Fruit fly (Drosophila melanogaster) whole organism, embryonic: ENCODE measurements around the gene dib.
A peak's percentile ranks its signal among the peaks of the same experiment; 100 is the strongest.

Source experiments
- Abd-B ChIP-seq: fragments of 200-800 bp; sonication (Bioruptor generic); optimal IDR thresholded peaks from 2 replicates; lab custom pipeline; 2018; ENCODE audit warnings: missing biosample characterization, mild to moderate bottlenecking, missing genetic modification characterization, moderate library complexity
- Bdp1 ChIP-seq: fragments of 200-800 bp; sonication (Bioruptor generic); optimal IDR thresholded peaks from 3 replicates; lab custom pipeline; 2016; ENCODE audit warnings: missing biosample characterization, missing genetic modification characterization
- Bgb ChIP-seq: fragments of 200-800 bp; sonication (Bioruptor generic); IDR thresholded peaks from 2 replicates; pipeline ENCODE4 v1.3.6; 2022; ENCODE audit warnings: missing biosample characterization, missing genetic modification characterization; ENCODE audit not compliant: partially characterized antibody
- BtbVII ChIP-seq: fragments of 200-800 bp; sonication (Bioruptor generic); optimal IDR thresholded peaks from 3 replicates; lab custom pipeline; 2017; ENCODE audit warnings: missing biosample characterization, mild to moderate bottlenecking, missing genetic modification characterization
- CG11398 ChIP-seq: fragments of 200-800 bp; sonication (Bioruptor generic); optimal IDR thresholded peaks from 2 replicates; lab custom pipeline; 2016; ENCODE audit warnings: missing biosample characterization, missing genetic modification characterization
- CG11723 ChIP-seq: fragments of 200-800 bp; sonication (Bioruptor generic); optimal IDR thresholded peaks from 2 replicates; lab custom pipeline; 2017; ENCODE audit warnings: missing biosample characterization, mild to moderate bottlenecking, missing genetic modification characterization
- CG13894 ChIP-seq: fragments of 200-800 bp; sonication (Bioruptor generic); optimal IDR thresholded peaks from 3 replicates; lab custom pipeline; 2018; ENCODE audit warnings: missing biosample characterization, mild to moderate bottlenecking, missing genetic modification characterization, moderate library complexity
- CG14441 ChIP-seq: fragments of 200-800 bp; sonication (Bioruptor generic); IDR thresholded peaks from 2 replicates; pipeline ENCODE4 v1.3.6; 2022; ENCODE audit warnings: missing biosample characterization, missing genetic modification characterization
- CG15479 ChIP-seq: fragments of 200-800 bp; sonication (Bioruptor generic); optimal IDR thresholded peaks from 3 replicates; lab custom pipeline; 2019; ENCODE audit warnings: missing biosample characterization, mild to moderate bottlenecking, missing genetic modification characterization, moderate library complexity
- CG15514 ChIP-seq: fragments of 200-800 bp; sonication (Bioruptor generic); optimal IDR thresholded peaks from 3 replicates; lab custom pipeline; 2017; ENCODE audit warnings: missing biosample characterization, missing genetic modification characterization, mild to moderate bottlenecking, moderate library complexity, missing genetic modification reagents
- CG18599 ChIP-seq: fragments of 200-800 bp; sonication (Bioruptor generic); optimal IDR thresholded peaks from 3 replicates; lab custom pipeline; 2017; ENCODE audit warnings: missing biosample characterization, missing genetic modification characterization, mild to moderate bottlenecking, moderate library complexity, missing genetic modification reagents
- CG18764 ChIP-seq: fragments of 200-800 bp; sonication (Bioruptor generic); optimal IDR thresholded peaks from 3 replicates; lab custom pipeline; 2016; ENCODE audit warnings: missing biosample characterization, missing genetic modification characterization
- CG2875 ChIP-seq: fragments of 200-800 bp; sonication (Bioruptor generic); optimal IDR thresholded peaks from 2 replicates; lab custom pipeline; 2017; ENCODE audit warnings: missing biosample characterization, mild to moderate bottlenecking, missing genetic modification characterization, missing genetic modification reagents
- CG9932 ChIP-seq: fragments of 200-800 bp; sonication (Bioruptor generic); IDR thresholded peaks from 2 replicates; pipeline ENCODE4 v1.3.6; 2022; ENCODE audit warnings: missing biosample characterization, missing genetic modification characterization
- CHES-1-like ChIP-seq: fragments of 200-800 bp; sonication (Bioruptor generic); optimal IDR thresholded peaks from 2 replicates; lab custom pipeline; 2016; ENCODE audit warnings: missing biosample characterization, missing genetic modification characterization
- D ChIP-seq, 2 experiments: fragments of 200-800 bp in 1 of 2; fragments of >200 bp in 1 of 2; sonication (Bioruptor generic) in 1 of 2; optimal IDR thresholded peaks; 2 replicates in 1 of 2; 3 replicates in 1 of 2; lab custom pipeline; 2017; ENCODE audit warnings: mild to moderate bottlenecking in 1 of 2, missing biosample characterization in 1 of 2, missing genetic modification characterization in 1 of 2, missing genetic modification reagents in 1 of 2
- Dip3 ChIP-seq: fragments of 200-800 bp; sonication (Bioruptor generic); optimal IDR thresholded peaks from 3 replicates; lab custom pipeline; 2016; ENCODE audit warnings: missing biosample characterization, missing genetic modification characterization
- Dref ChIP-seq: fragments of 200-800 bp; sonication (Bioruptor generic); IDR thresholded peaks from 2 replicates; pipeline ENCODE4 v1.3.6; 2022; ENCODE audit warnings: missing biosample characterization, missing genetic modification characterization
- ERR ChIP-seq: fragments of 200-800 bp; sonication (Bioruptor generic); optimal IDR thresholded peaks from 2 replicates; lab custom pipeline; 2016; ENCODE audit warnings: missing biosample characterization, missing genetic modification characterization
- GATAe ChIP-seq: fragments of 200-800 bp; sonication (Bioruptor generic); conservative IDR thresholded peaks from 2 replicates; pipeline ENCODE4 v1.3.6; 2022; ENCODE audit warnings: missing biosample characterization, missing genetic modification characterization
- Hsf ChIP-seq: fragments of 200-800 bp; sonication (Bioruptor generic); optimal IDR thresholded peaks from 3 replicates; lab custom pipeline; 2016; ENCODE audit warnings: missing biosample characterization, missing genetic modification characterization
- Nf-YC ChIP-seq: fragments of 200-800 bp; optimal IDR thresholded peaks from 3 replicates; lab custom pipeline; 2019; ENCODE audit warnings: missing biosample characterization, mild to moderate bottlenecking, missing genetic modification characterization, moderate library complexity
- Six4 ChIP-seq: fragments of 200-800 bp; sonication (Bioruptor generic); optimal IDR thresholded peaks from 2 replicates; lab custom pipeline; 2016; ENCODE audit warnings: missing biosample characterization, missing genetic modification characterization
- Sox102F ChIP-seq: fragments of 200-800 bp; sonication (Bioruptor generic); optimal IDR thresholded peaks from 2 replicates; lab custom pipeline; 2018; ENCODE audit warnings: missing biosample characterization, mild to moderate bottlenecking, missing genetic modification characterization, moderate library complexity
- Spps ChIP-seq: fragments of 200-800 bp; sonication (Bioruptor generic); optimal IDR thresholded peaks from 2 replicates; lab custom pipeline; 2018; ENCODE audit warnings: missing biosample characterization, mild to moderate bottlenecking, missing genetic modification characterization
- al ChIP-seq: fragments of 200-800 bp; sonication (Bioruptor generic); IDR thresholded peaks from 2 replicates; pipeline ENCODE4 v1.3.6; 2022; ENCODE audit warnings: missing biosample characterization, missing genetic modification characterization
- ara ChIP-seq: fragments of 200-800 bp; sonication (Bioruptor generic); IDR thresholded peaks from 2 replicates; pipeline ENCODE4 v1.3.6; 2022; ENCODE audit warnings: missing biosample characterization, missing genetic modification characterization
- bcd ChIP-seq: fragments of 200-800 bp; sonication (Bioruptor generic); optimal IDR thresholded peaks from 2 replicates; lab custom pipeline; 2017; ENCODE audit warnings: missing biosample characterization, mild to moderate bottlenecking, missing genetic modification characterization
- chinmo ChIP-seq: fragments of 200-800 bp; sonication (Bioruptor generic); IDR thresholded peaks from 4 replicates; pipeline ENCODE4 v1.3.6; 2022; ENCODE audit warnings: missing biosample characterization, missing genetic modification characterization; ENCODE audit not compliant: partially characterized antibody
- ftz-f1 ChIP-seq: fragments of 200-800 bp; sonication (Bioruptor generic); optimal IDR thresholded peaks from 2 replicates; lab custom pipeline; 2016; ENCODE audit warnings: missing biosample characterization, missing genetic modification characterization
- kay ChIP-seq: fragments of 200-800 bp; sonication (Bioruptor generic); optimal IDR thresholded peaks from 2 replicates; lab custom pipeline; 2016; ENCODE audit warnings: missing biosample characterization, missing genetic modification characterization
- mam ChIP-seq: fragments of 200-800 bp; sonication (Bioruptor generic); optimal IDR thresholded peaks from 3 replicates; lab custom pipeline; 2016; ENCODE audit warnings: missing biosample characterization, missing genetic modification characterization
- oc ChIP-seq: fragments of 200-800 bp; sonication (Bioruptor generic); optimal IDR thresholded peaks from 2 replicates; lab custom pipeline; 2018; ENCODE audit warnings: missing biosample characterization, mild to moderate bottlenecking, missing genetic modification characterization, moderate library complexity
- sens ChIP-seq: fragments of 200-800 bp; sonication (Bioruptor generic); peaks from one replicate; lab custom pipeline; 2016; ENCODE audit warnings: missing biosample characterization, missing genetic modification characterization
- sna ChIP-seq: fragments of 200-800 bp; sonication (Bioruptor generic); IDR thresholded peaks from 2 replicates; pipeline ENCODE4 v1.3.6; 2022; ENCODE audit warnings: missing biosample characterization, missing genetic modification characterization; ENCODE audit not compliant: partially characterized antibody
- trh ChIP-seq: fragments of 200-800 bp; sonication (Bioruptor generic); optimal IDR thresholded peaks from 2 replicates; lab custom pipeline; 2016; ENCODE audit warnings: missing biosample characterization, missing genetic modification characterization
- zen2 ChIP-seq: fragments of 200-800 bp; sonication (Bioruptor generic); IDR thresholded peaks from 3 replicates; pipeline ENCODE4 v1.3.6; 2022; ENCODE audit warnings: missing biosample characterization, missing genetic modification characterization; ENCODE audit not compliant: partially characterized antibody

dib gene

dm6 chr3L:4108844-4109494 is 46.9 kb downstream of the dib start (continued):
- TF ChIP-seq bcd (GFP tag; lab: Kevin White, UChicago), result peak; percentile 76
- no peak for TF ChIP-seq GATAe (GFP tag; lab: Robert Waterston, UW)
- TF ChIP-seq trh (GFP tag; lab: Kevin White, UChicago), result no peak
- 0 out of 2 replicates have a peak, but pooled peaks have one; percentile 18 for TF ChIP-seq al
- peak; percentile 21 for TF ChIP-seq Bdp1 (GFP tag; lab: Kevin White, UChicago)
- peak; percentile 42 for TF ChIP-seq CG18764 (GFP tag; lab: Kevin White, UChicago)
- no peak for TF ChIP-seq ftz-f1 (GFP tag; lab: Kevin White, UChicago)
- peak; percentile 41 for TF ChIP-seq oc
- peak; percentile 68 for TF ChIP-seq kay (GFP tag; lab: Kevin White, UChicago)
- no peak for TF ChIP-seq chinmo (GFP tag; lab: Robert Waterston, UW)
- TF ChIP-seq Bgb (GFP tag; lab: Robert Waterston, UW), result no peak
- peak; percentile 71 for TF ChIP-seq mam (GFP tag; lab: Kevin White, UChicago)
- peak; percentile 61 for TF ChIP-seq Abd-B (GFP tag; lab: Kevin White, UChicago)
- TF ChIP-seq Hsf (GFP tag; lab: Kevin White, UChicago), result peak; percentile 70
- TF ChIP-seq CG9932, result peak; percentile 58; the same call in 1 of the 2 replicates
- TF ChIP-seq Dip3 (GFP tag; lab: Kevin White, UChicago), result peak; percentile 61
- no peak for TF ChIP-seq CG15479
- peak; percentile 64; the same call in 1 of the 2 replicates for TF ChIP-seq ara (GFP tag; lab: Robert Waterston, UW)
- TF ChIP-seq Sox102F (GFP tag; lab: Kevin White, UChicago), result peak; percentile 74
- TF ChIP-seq CG2875 (GFP tag; lab: Kevin White, UChicago), result peak; percentile 66
- peak; percentile 77 for TF ChIP-seq CG11723 (GFP tag; lab: Kevin White, UChicago)
- TF ChIP-seq BtbVII (GFP tag; lab: Kevin White, UChicago), result peak; percentile 78
- TF ChIP-seq Nf-YC, result peak; percentile 48
- peak; percentile 58 for TF ChIP-seq CG14441 (GFP tag; lab: Robert Waterston, UW)

- no peak for TF ChIP-seq CHES-1-like (GFP tag; lab: Kevin White, UChicago)
- TF ChIP-seq Dip3 (GFP tag; lab: Kevin White, UChicago), result no peak
- TF ChIP-seq zen2, result no peak
- TF ChIP-seq Spps (tag; lab: Kevin White, UChicago), result no peak
- TF ChIP-seq sna (GFP tag; lab: Robert Waterston, UW), result no peak
- TF ChIP-seq CG15514, result no peak
Measured at dm6 chr3L:4110212-4110611, 48.1 kb downstream of the dib start.

DNA sequence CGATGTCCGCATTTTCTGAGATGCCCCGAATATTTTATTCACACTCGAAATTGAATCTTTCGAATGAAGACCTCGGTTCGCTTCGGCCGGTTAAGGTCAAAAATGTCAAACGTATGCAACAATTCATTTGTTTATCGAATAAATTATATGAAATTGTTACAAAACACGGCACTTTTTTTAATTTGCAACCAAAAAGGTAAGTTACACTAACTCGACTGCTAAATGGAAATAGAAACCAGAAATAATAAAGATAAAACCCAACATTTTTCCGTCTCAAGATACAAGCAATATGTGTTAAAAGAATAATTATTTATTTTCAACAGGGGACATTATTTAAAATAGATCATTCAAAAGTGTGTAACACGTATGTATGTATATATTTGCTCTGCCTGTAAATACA is 51.9 kb downstream of the dib start:
- TF ChIP-seq ERR (GFP tag; lab: Kevin White, UChicago) (no peak), Six4 (GFP tag; lab: Kevin White, UChicago) (no peak), CG15479 (no peak), D (optimal IDR thresholded peaks at IDR 0.05; lab: Kevin White, UChicago) (no peak), D (GFP tag; optimal IDR thresholded peaks at IDR 0.05; lab: Kevin White, UChicago) (no peak), CG11398 (GFP tag; lab: Kevin White, UChicago) (no peak), Dref (GFP tag; lab: Robert Waterston, UW) (no peak), CG18599 (GFP tag; lab: Kevin White, UChicago) (no peak), CG13894 (no peak), sens (GFP tag; lab: Kevin White, UChicago) (peak; percentile 30)
